Worm (Caenorhabditis elegans): ENCODE data around the gene C50D2.1.

The C50D2.1 gene

DNA sequence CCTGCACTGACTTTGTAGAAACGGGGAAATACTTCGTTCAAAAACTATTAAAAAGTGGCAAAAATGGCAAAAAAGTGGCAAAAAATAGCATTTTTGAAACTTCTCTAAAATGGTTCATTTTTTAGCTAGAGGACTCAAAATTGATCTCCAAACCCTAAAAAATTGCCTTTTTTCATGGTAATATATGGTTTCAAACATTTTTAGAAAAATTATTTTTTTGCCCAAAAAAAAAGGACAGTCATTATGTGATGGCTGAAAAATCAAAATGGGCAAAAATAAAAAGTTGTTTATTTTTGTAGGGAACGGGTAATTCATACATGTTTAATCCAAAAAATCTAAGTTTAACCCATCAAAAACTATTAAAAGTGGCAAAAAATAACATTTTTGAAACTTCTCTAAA is 23.4 kb upstream of the C50D2.1 start:
- no peak for TF ChIP-seq hlh-4 (tag; optimal IDR thresholded peaks at IDR 0.05)
- no peak for TF ChIP-seq irx-1 (tag; optimal IDR thresholded peaks at IDR 0.05)
- TF ChIP-seq ceh-90 (tag; optimal IDR thresholded peaks at IDR 0.05): no peak
- TF ChIP-seq snpc-4 (tag; optimal IDR thresholded peaks at IDR 0.05): no peak
- TF ChIP-seq grh-1 (GFP tag; IDR thresholded peaks at IDR 0.05): no peak
- no peak for TF ChIP-seq unc-86 (tag; optimal IDR thresholded peaks at IDR 0.05)
- TF ChIP-seq C16A3.4 (tag; optimal IDR thresholded peaks at IDR 0.05): no peak
- no peak for TF ChIP-seq nhr-77 (tag; optimal IDR thresholded peaks at IDR 0.05)
- no peak for TF ChIP-seq nhr-19 (GFP tag; conservative IDR thresholded peaks at IDR 0.05)
- TF ChIP-seq fkh-4 (tag; optimal IDR thresholded peaks at IDR 0.05; ENCODE audit: borderline replicate concordance): no peak
- TF ChIP-seq egl-27 (tag; optimal IDR thresholded peaks at IDR 0.05): no peak
- TF ChIP-seq nhr-85 (tag): no peak
- TF ChIP-seq lin-15B (tag; optimal IDR thresholded peaks at IDR 0.05): no peak
- no peak for TF ChIP-seq elt-3 (tag; optimal IDR thresholded peaks at IDR 0.05)
- no peak for TF ChIP-seq unc-130 (tag; optimal IDR thresholded peaks at IDR 0.05)
- TF ChIP-seq ama-1 (optimal IDR thresholded peaks at IDR 0.05): no peak
- TF ChIP-seq unc-30 (tag; optimal IDR thresholded peaks at IDR 0.05): no peak
- no peak for TF ChIP-seq zag-1 (tag; optimal IDR thresholded peaks at IDR 0.05)

DNA sequence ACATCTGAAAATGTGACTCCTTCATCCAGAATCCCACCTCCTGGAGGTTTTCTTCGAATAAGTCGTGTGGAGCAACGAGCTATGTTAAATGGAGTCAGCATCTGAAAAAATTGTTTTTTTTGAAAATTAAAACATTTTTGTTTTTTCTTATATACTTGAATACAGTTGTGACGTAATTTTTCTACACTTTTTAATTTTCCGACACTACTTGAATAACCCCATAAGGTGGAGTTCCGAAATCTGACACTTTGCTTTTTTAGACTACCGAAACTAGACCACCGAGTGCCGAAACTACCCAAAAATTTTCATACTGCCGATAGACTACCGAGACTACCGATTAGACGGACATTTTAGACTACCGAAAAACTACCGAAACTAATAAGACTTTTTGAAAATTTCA is 19.9 kb upstream of the C50D2.1 start, which contains the start of gene mcat-1:
Gene mcat-1 (minus strand): TSS at position 101 of the 400 bp plus-strand sequence.
- TF ChIP-seq irx-1 (tag; optimal IDR thresholded peaks at IDR 0.05) (no peak), fkh-10 (GFP tag; optimal IDR thresholded peaks at IDR 0.05) (no peak), egl-27 (tag; optimal IDR thresholded peaks at IDR 0.05) (no peak), dsc-1 (tag; optimal IDR thresholded peaks at IDR 0.05) (no peak), unc-98 (GFP tag; IDR thresholded peaks at IDR 0.05) (no peak), efl-3 (GFP tag; optimal IDR thresholded peaks at IDR 0.05) (no peak), ceh-90 (tag; optimal IDR thresholded peaks at IDR 0.05) (no peak), jun-1 (tag; optimal IDR thresholded peaks at IDR 0.05) (no peak), blmp-1 (tag; optimal IDR thresholded peaks at IDR 0.05) (no peak), pag-3 (tag; optimal IDR thresholded peaks at IDR 0.05; ENCODE audit: borderline replicate concordance, insufficient read depth) (no peak), nhr-76 (tag; optimal IDR thresholded peaks at IDR 0.05) (no peak), hpl-2 (GFP tag; optimal IDR thresholded peaks at IDR 0.05) (no peak), nhr-20 (tag; optimal IDR thresholded peaks at IDR 0.05) (no peak), ces-1 (GFP tag; optimal IDR thresholded peaks at IDR 0.05) (no peak), skn-1 (tag; optimal IDR thresholded peaks at IDR 0.05) (no peak), sptf-1 (tag; optimal IDR thresholded peaks at IDR 0.05) (no peak), fos-1 (tag; optimal IDR thresholded peaks at IDR 0.05) (no peak), alr-1 (tag; optimal IDR thresholded peaks at IDR 0.05; ENCODE audit: borderline replicate concordance) (no peak), mdl-1 (tag; optimal IDR thresholded peaks at IDR 0.05) (no peak), nhr-28 (tag; optimal IDR thresholded peaks at IDR 0.05) (no peak)

DNA sequence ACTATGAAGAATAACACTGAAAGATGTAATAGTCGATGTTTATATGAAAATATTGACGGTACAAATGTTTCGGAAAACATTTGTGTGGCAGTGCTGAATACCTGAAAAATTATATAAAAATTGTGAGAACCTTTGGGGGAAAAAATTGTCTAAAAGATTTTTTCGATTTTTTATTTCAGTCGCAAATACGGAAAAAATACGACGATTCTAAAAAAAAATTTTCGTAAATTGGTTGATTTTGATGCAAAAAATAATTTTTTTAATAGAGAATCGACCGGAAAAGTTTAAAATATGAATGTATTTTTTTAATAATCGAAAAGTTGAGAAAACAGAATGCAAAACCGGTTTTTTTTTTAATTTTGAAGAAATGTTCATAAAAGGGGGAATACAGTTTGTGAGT is 16.2 kb upstream of the C50D2.1 start, which contains the start of gene C50D2.7:
Gene C50D2.7 (minus strand): TSS at position 101 of the 400 bp plus-strand sequence.
- no peak for TF ChIP-seq F16B12.6 (tag; optimal IDR thresholded peaks at IDR 0.05)
- no peak for TF ChIP-seq Y116A8C.19 (tag; optimal IDR thresholded peaks at IDR 0.05; ENCODE audit: borderline replicate concordance)
- no peak for TF ChIP-seq nhr-77 (tag; optimal IDR thresholded peaks at IDR 0.05)
- no peak for TF ChIP-seq egl-13 (tag; optimal IDR thresholded peaks at IDR 0.05)
- TF ChIP-seq nhr-12 (tag; optimal IDR thresholded peaks at IDR 0.05): no peak
- TF ChIP-seq elt-2 (tag; optimal IDR thresholded peaks at IDR 0.05): no peak
- no peak for TF ChIP-seq rnt-1 (tag; optimal IDR thresholded peaks at IDR 0.05)
- no peak for TF ChIP-seq aha-1 (tag; optimal IDR thresholded peaks at IDR 0.05)
- no peak for TF ChIP-seq nhr-11 (tag; optimal IDR thresholded peaks at IDR 0.05)
- TF ChIP-seq efl-3 (GFP tag; optimal IDR thresholded peaks at IDR 0.05): no peak
- no peak for TF ChIP-seq alr-1 (tag; optimal IDR thresholded peaks at IDR 0.05; ENCODE audit: borderline replicate concordance)
- TF ChIP-seq nhr-84 (tag; optimal IDR thresholded peaks at IDR 0.05): no peak
- no peak for TF ChIP-seq skn-1 (tag; optimal IDR thresholded peaks at IDR 0.05)
- TF ChIP-seq nhr-71 (tag; optimal IDR thresholded peaks at IDR 0.05): no peak
- no peak for TF ChIP-seq ceh-63 (GFP tag; optimal IDR thresholded peaks at IDR 0.05)
- no peak for TF ChIP-seq nhr-76 (tag; optimal IDR thresholded peaks at IDR 0.05)
